Worm (Caenorhabditis elegans) whole organism, L4 larva: ENCODE measurements around the gene unc-8.
A peak's percentile ranks its signal among the peaks of the same experiment; 100 is the strongest.

Source experiments
- T20F7.1 ChIP-seq: fragments of 200-800 bp; sonication (Bioruptor generic); optimal IDR thresholded peaks from 2 replicates; lab custom pipeline; 2018; ENCODE audit warnings: mild to moderate bottlenecking, missing genetic modification characterization, missing compliant biosample characterization
- ZK546.5 ChIP-seq, 2 experiments: sonication (generic microtip); optimal IDR thresholded peaks; 2 replicates each; lab custom pipeline; 2017; ENCODE audit warnings: missing biosample characterization in 2 of 2, missing genetic modification characterization in 2 of 2
- ama-1 ChIP-seq: fragments of 150-350 bp; optimal IDR thresholded peaks from 2 replicates; lab custom pipeline; 2014; ENCODE audit warnings: inconsistent platforms, mixed read lengths
- ceh-28 ChIP-seq: fragments of 150-350 bp; optimal IDR thresholded peaks from 2 replicates; lab custom pipeline; 2014; ENCODE audit warnings: missing biosample characterization, missing genetic modification reagents, missing genetic modification characterization
- ceh-44 ChIP-seq: fragments of 200-800 bp; sonication (Bioruptor generic); IDR thresholded peaks from 2 replicates; pipeline ENCODE4 v1.3.6; 2022; ENCODE audit warnings: missing genetic modification reagents, missing genetic modification characterization, missing compliant biosample characterization
- ceh-62 ChIP-seq: sonication (generic microtip); optimal IDR thresholded peaks from 2 replicates; lab custom pipeline; 2017; ENCODE audit warnings: missing biosample characterization, missing genetic modification characterization
- ces-1 ChIP-seq: fragments of 150-350 bp; sonication (generic microtip); optimal IDR thresholded peaks from 4 replicates; lab custom pipeline; 2014; ENCODE audit warnings: missing biosample characterization, missing genetic modification reagents, missing genetic modification characterization
- cey-2 ChIP-seq: sonication (generic microtip); optimal IDR thresholded peaks from 3 replicates; lab custom pipeline; 2017; ENCODE audit warnings: missing genetic modification characterization, mild to moderate bottlenecking, missing compliant biosample characterization, antibody characterized with exemption, borderline replicate concordance; ENCODE audit not compliant: insufficient read depth
- daf-12 ChIP-seq: fragments of 150-350 bp; optimal IDR thresholded peaks from 2 replicates; lab custom pipeline; 2014; ENCODE audit warnings: missing biosample characterization, missing genetic modification reagents, missing genetic modification characterization
- daf-19 ChIP-seq: fragments of 200-800 bp; sonication (Bioruptor generic); conservative IDR thresholded peaks from 2 replicates; pipeline ENCODE4 v1.3.6; 2022; ENCODE audit warnings: missing genetic modification characterization, missing compliant biosample characterization
- dmd-6 ChIP-seq: fragments of 200-800 bp; sonication (Bioruptor generic); IDR thresholded peaks from 2 replicates; pipeline ENCODE4 v1.3.6; 2022; ENCODE audit warnings: missing genetic modification reagents, missing genetic modification characterization, missing compliant biosample characterization
- dve-1 ChIP-seq: sonication (generic microtip); optimal IDR thresholded peaks from 2 replicates; lab custom pipeline; 2017; ENCODE audit warnings: antibody characterized with exemption, mild to moderate bottlenecking, missing genetic modification characterization, missing compliant biosample characterization; ENCODE audit not compliant: insufficient read depth
- egl-43 ChIP-seq: fragments of 200-800 bp; sonication (Bioruptor generic); IDR thresholded peaks from 2 replicates; pipeline ENCODE4 v1.3.6; 2022; ENCODE audit warnings: missing genetic modification reagents, missing genetic modification characterization, missing compliant biosample characterization
- hlh-30 ChIP-seq: sonication (generic microtip); optimal IDR thresholded peaks from 2 replicates; lab custom pipeline; 2017; ENCODE audit warnings: antibody characterized with exemption, mild to moderate bottlenecking, missing genetic modification characterization, missing compliant biosample characterization; ENCODE audit not compliant: insufficient read depth
- hmg-1.1 ChIP-seq: fragments of 200-800 bp; sonication (Bioruptor generic); IDR thresholded peaks from 2 replicates; pipeline ENCODE4 v1.3.6; 2022; ENCODE audit warnings: missing genetic modification reagents, missing genetic modification characterization, missing compliant biosample characterization
- lim-7 ChIP-seq: fragments of 200-800 bp; sonication (Bioruptor generic); IDR thresholded peaks from 2 replicates; pipeline ENCODE4 v1.3.6; 2022; ENCODE audit warnings: missing genetic modification characterization, missing compliant biosample characterization
- lin-1 ChIP-seq: fragments of 200-800 bp; sonication (Bioruptor generic); IDR thresholded peaks from 2 replicates; pipeline ENCODE4 v1.3.6; 2022; ENCODE audit warnings: missing genetic modification reagents, missing genetic modification characterization, missing compliant biosample characterization
- lin-29 ChIP-seq: fragments of 200-800 bp; sonication (Bioruptor generic); IDR thresholded peaks from 2 replicates; pipeline ENCODE4 v1.3.6; 2022; ENCODE audit warnings: missing genetic modification reagents, missing genetic modification characterization, missing compliant biosample characterization
- lsy-2 ChIP-seq, 2 experiments: fragments of 150-350 bp in 1 of 2; sonication (generic microtip) in 1 of 2; optimal IDR thresholded peaks; 2 replicates each; lab custom pipeline; 2014 to 2017; ENCODE audit warnings: missing biosample characterization in 2 of 2, missing genetic modification characterization in 2 of 2
- madf-5 ChIP-seq, 2 experiments: fragments of 200-800 bp; sonication (Bioruptor generic); IDR thresholded peaks; 2 replicates each; pipeline ENCODE4 v1.3.6; 2022; ENCODE audit warnings: missing compliant biosample characterization in 2 of 2, missing genetic modification characterization in 2 of 2
- mdt-29 ChIP-seq: fragments of 200-800 bp; sonication (Bioruptor generic); IDR thresholded peaks from 2 replicates; pipeline ENCODE4 v1.3.6; 2022; ENCODE audit warnings: missing genetic modification reagents, missing genetic modification characterization, missing compliant biosample characterization
- mxl-3 ChIP-seq: fragments of 200-800 bp; sonication (Bioruptor generic); optimal IDR thresholded peaks from 2 replicates; lab custom pipeline; 2018; ENCODE audit warnings: mild to moderate bottlenecking, missing genetic modification characterization, missing compliant biosample characterization
- nhr-11 ChIP-seq: fragments of 150-350 bp; optimal IDR thresholded peaks from 2 replicates; lab custom pipeline; 2014; ENCODE audit warnings: missing biosample characterization, missing genetic modification characterization
- nhr-25 ChIP-seq: sonication (generic microtip); optimal IDR thresholded peaks from 2 replicates; lab custom pipeline; 2017; ENCODE audit warnings: missing genetic modification characterization, mild to moderate bottlenecking, missing compliant biosample characterization, antibody characterized with exemption, moderate library complexity, borderline replicate concordance; ENCODE audit not compliant: insufficient read depth
- nhr-42 ChIP-seq: fragments of 200-800 bp; sonication (Bioruptor generic); IDR thresholded peaks from 2 replicates; pipeline ENCODE4 v1.3.6; 2022; ENCODE audit warnings: missing genetic modification characterization, missing compliant biosample characterization
- nhr-48 ChIP-seq: sonication (generic microtip); optimal IDR thresholded peaks from 2 replicates; lab custom pipeline; 2016; ENCODE audit warnings: mild to moderate bottlenecking, missing genetic modification characterization, missing compliant biosample characterization
- nhr-76 ChIP-seq: fragments of 150-350 bp; optimal IDR thresholded peaks from 2 replicates; lab custom pipeline; 2014; ENCODE audit warnings: missing biosample characterization, missing genetic modification characterization
- pha-4 ChIP-seq, 2 experiments: fragments of 150-350 bp in 1 of 2; fragments of 200-800 bp in 1 of 2; sonication (Bioruptor generic) in 1 of 2; IDR thresholded peaks in 1 of 2; optimal IDR thresholded peaks in 1 of 2; 2 replicates each; pipeline versions ENCODE4 v1.3.6 to Lab custom; 2014 to 2022; ENCODE audit warnings: missing genetic modification characterization in 2 of 2, missing genetic modification reagents in 2 of 2, missing biosample characterization in 1 of 2, missing compliant biosample characterization in 1 of 2
- pqm-1 ChIP-seq: sonication (generic microtip); optimal IDR thresholded peaks from 2 replicates; lab custom pipeline; 2017; ENCODE audit warnings: missing biosample characterization, missing genetic modification characterization
- rbr-2 ChIP-seq: sonication (generic microtip); optimal IDR thresholded peaks from 2 replicates; lab custom pipeline; 2016; ENCODE audit warnings: missing genotype, missing genetic modification characterization, missing compliant biosample characterization
- set-16 ChIP-seq: fragments of 200-800 bp; sonication (Bioruptor generic); IDR thresholded peaks from 2 replicates; pipeline ENCODE4 v1.3.6; 2022; ENCODE audit warnings: missing genetic modification reagents, missing genetic modification characterization, missing compliant biosample characterization
- skn-1 ChIP-seq: fragments of 150-350 bp; optimal IDR thresholded peaks from 2 replicates; lab custom pipeline; 2014; ENCODE audit warnings: missing biosample characterization, missing genetic modification characterization
- spr-3 ChIP-seq: fragments of 200-800 bp; sonication (Bioruptor generic); optimal IDR thresholded peaks from 2 replicates; lab custom pipeline; 2018; ENCODE audit warnings: mild to moderate bottlenecking, missing genetic modification characterization, missing compliant biosample characterization
- tag-97 ChIP-seq: fragments of 200-800 bp; sonication (Bioruptor generic); IDR thresholded peaks from 2 replicates; pipeline ENCODE4 v1.3.6; 2022; ENCODE audit warnings: missing genetic modification characterization, missing compliant biosample characterization
- tra-1 ChIP-seq: fragments of 200-800 bp; sonication (Bioruptor generic); IDR thresholded peaks from 2 replicates; pipeline ENCODE4 v1.3.6; 2022; ENCODE audit warnings: missing genetic modification reagents, missing genetic modification characterization, missing compliant biosample characterization
- unc-62 ChIP-seq, 3 experiments: fragments of 150-350 bp in 1 of 3; sonication (generic microtip); optimal IDR thresholded peaks in 2 of 3; peaks in 1 of 3; 1 replicate in 1 of 3; 2 replicates in 2 of 3; lab custom pipeline; 2014 to 2017; ENCODE audit warnings: missing biosample characterization in 3 of 3, missing genetic modification characterization in 3 of 3, missing genetic modification reagents in 3 of 3, missing genotype in 1 of 3
- zfp-3 ChIP-seq: fragments of 200-800 bp; sonication (Bioruptor generic); conservative IDR thresholded peaks from 2 replicates; pipeline ENCODE4 v1.3.6; 2022; ENCODE audit warnings: missing genetic modification reagents, missing genetic modification characterization, missing compliant biosample characterization
- zip-11 ChIP-seq: fragments of 200-800 bp; sonication (Bioruptor generic); IDR thresholded peaks from 2 replicates; pipeline ENCODE4 v1.3.6; 2022; ENCODE audit warnings: missing genetic modification characterization, missing compliant biosample characterization
- ztf-11 ChIP-seq: fragments of 150-350 bp; optimal IDR thresholded peaks from 2 replicates; lab custom pipeline; 2014; ENCODE audit warnings: missing biosample characterization, missing genetic modification characterization

unc-8 gene

ce11 chrIV:7167983-7168760 lies 28.8 kb upstream of the unc-8 start, which contains the start of gene skr-16 (continued):
- TF ChIP-seq zfp-3 (no peak), daf-12 (tag; lab: Kevin White, UChicago) (no peak), unc-62 (GFP tag; optimal IDR thresholded peaks at IDR 0.05 in 1 of 2; lab: Kevin White, UChicago) (peak in 1 of 2 experiments; percentile 23), unc-62 (tag; optimal IDR thresholded peaks at IDR 0.05; lab: Kevin White, UChicago) (no peak), nhr-11 (no peak), spr-3 (GFP tag; lab: Kevin White, UChicago) (no peak), ceh-62 (no peak), pha-4 (GFP tag; IDR thresholded peaks at IDR 0.05; lab: Robert Waterston, UW) (no peak), pha-4 (tag; optimal IDR thresholded peaks at IDR 0.05; lab: Kevin White, UChicago) (no peak), tra-1 (GFP tag; lab: Robert Waterston, UW) (no peak), nhr-25 (tag; lab: Kevin White, UChicago) (no peak), daf-19 (GFP tag; lab: Robert Waterston, UW) (no peak), hlh-30 (peak; percentile 84), nhr-48 (tag; lab: Kevin White, UChicago) (no peak), egl-43 (no peak), set-16 (GFP tag; lab: Robert Waterston, UW) (no peak), ZK546.5 (tag; optimal IDR thresholded peaks at IDR 0.05; lab: Kevin White, UChicago) (no peak), hmg-1.1 (GFP tag; lab: Robert Waterston, UW) (no peak), zip-11 (no peak), ceh-28 (no peak), lim-7 (GFP tag; lab: Robert Waterston, UW) (no peak), T20F7.1 (GFP tag; lab: Kevin White, UChicago) (peak; percentile 21), dmd-6 (GFP tag; lab: Robert Waterston, UW) (no peak), madf-5 (GFP tag; IDR thresholded peaks at IDR 0.05; lab: Robert Waterston, UW) (no peak), lsy-2 (tag; optimal IDR thresholded peaks at IDR 0.05; lab: Kevin White, UChicago) (no peak), ceh-44 (no peak)

DNA sequence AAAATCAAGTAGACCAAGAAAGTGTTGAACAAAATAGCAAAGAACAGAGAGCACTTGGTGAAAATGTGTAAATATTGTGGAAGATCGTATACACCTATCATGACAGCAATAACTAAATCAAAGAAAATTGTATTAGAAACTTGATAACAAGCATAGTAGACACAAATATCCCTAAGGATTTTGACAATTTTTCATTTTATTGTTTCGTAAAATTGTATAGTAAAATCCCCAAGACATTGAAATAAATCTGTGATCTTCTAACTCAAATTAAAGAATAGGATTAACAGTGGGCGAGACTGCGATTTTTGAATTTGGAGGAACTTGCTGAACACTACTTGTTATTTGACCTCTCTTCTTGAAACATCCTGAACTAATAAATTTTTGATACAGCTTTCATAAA lies 25.7 kb upstream of the unc-8 start, which contains the start of gene str-220:
Gene str-220, minus strand, starts transcription at position 101 of the 400 bp plus-strand sequence.
- TF ChIP-seq nhr-48 (tag; lab: Kevin White, UChicago) (no peak), nhr-76 (tag; lab: Kevin White, UChicago) (no peak), pqm-1 (tag; lab: Kevin White, UChicago) (no peak), ces-1 (GFP tag; lab: Kevin White, UChicago) (no peak), lin-29 (no peak), nhr-42 (GFP tag; lab: Robert Waterston, UW) (no peak), dve-1 (tag; lab: Kevin White, UChicago) (no peak), mdt-29 (GFP tag; lab: Robert Waterston, UW) (no peak), pha-4 (GFP tag; IDR thresholded peaks at IDR 0.05; lab: Robert Waterston, UW) (no peak), pha-4 (tag; optimal IDR thresholded peaks at IDR 0.05; lab: Kevin White, UChicago) (no peak), ama-1 (lab: Kevin White, UChicago) (no peak), ztf-11 (tag; lab: Kevin White, UChicago) (no peak), tag-97 (GFP tag; lab: Robert Waterston, UW) (no peak), rbr-2 (no peak), mxl-3 (GFP tag; lab: Kevin White, UChicago) (no peak), cey-2 (tag; lab: Kevin White, UChicago) (no peak), skn-1 (tag; lab: Kevin White, UChicago) (no peak), zfp-3 (no peak), lin-1 (no peak), nhr-25 (tag; lab: Kevin White, UChicago) (no peak)
